Worm (Caenorhabditis elegans): ENCODE results near the gene mrps-23.

- no peak for TF ChIP-seq flt-1 (GFP tag; IDR thresholded peaks at IDR 0.05)
- no peak for TF ChIP-seq B0310.2 (tag; optimal IDR thresholded peaks at IDR 0.05)
- no peak for TF ChIP-seq tra-4 (tag; optimal IDR thresholded peaks at IDR 0.05)
- TF ChIP-seq ceh-36 (tag; optimal IDR thresholded peaks at IDR 0.05), result no peak
- TF ChIP-seq aly-1 (tag; optimal IDR thresholded peaks at IDR 0.05), result no peak
- no peak for TF ChIP-seq ama-1 (optimal IDR thresholded peaks at IDR 0.05)
- TF ChIP-seq scrt-1 (GFP tag; IDR thresholded peaks at IDR 0.05), result no peak
- no peak for TF ChIP-seq pes-1 (GFP tag; IDR thresholded peaks at IDR 0.05)
- TF ChIP-seq tbx-37 (GFP tag; conservative IDR thresholded peaks at IDR 0.05), result no peak
Measured at ce11 chrIII:9565973-9566372, 42.5 kb upstream of the mrps-23 start, which contains the start of gene C48B4.11.

Measured in whole organism, early embryonic.